Worm (Caenorhabditis elegans) whole organism, dauer: Measurements from ENCODE around the gene R05D8.7.

Experiments
- unc-62 ChIP-seq: sonication (generic microtip); optimal IDR thresholded peaks from 2 replicates; lab custom pipeline; 2017; ENCODE audit warnings: missing biosample characterization, missing genetic modification reagents, missing genetic modification characterization

R05D8.7 gene

DNA sequence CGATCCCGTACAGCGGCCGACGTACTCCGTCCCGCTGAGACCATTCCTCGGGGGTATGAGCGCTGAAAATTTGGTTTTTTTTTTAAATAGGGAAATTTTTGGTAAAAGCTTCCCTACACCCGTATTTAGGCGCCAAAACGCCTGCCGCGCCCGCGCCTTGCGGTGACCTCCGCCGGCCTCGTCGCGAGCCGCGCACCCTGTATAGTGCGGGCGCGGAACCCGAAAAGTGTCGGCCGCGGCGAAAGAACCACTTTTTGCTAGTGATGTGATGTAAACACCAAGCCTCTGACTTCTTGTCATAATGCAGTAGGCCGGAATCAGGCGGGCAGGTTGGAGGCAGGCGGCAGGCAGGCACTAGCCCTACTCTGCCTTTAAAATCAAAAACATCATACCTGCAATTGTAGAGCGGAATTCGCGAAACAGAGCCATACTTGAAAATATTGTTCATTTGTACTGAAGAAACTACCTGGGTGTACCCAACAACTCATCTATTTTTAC, 44.3 kb downstream of the R05D8.7 start, which contains the start of gene srt-29:
srt-29 (minus strand) TSS at position 448 of the 498 bp plus-strand sequence.
- no peak for TF ChIP-seq unc-62

DNA sequence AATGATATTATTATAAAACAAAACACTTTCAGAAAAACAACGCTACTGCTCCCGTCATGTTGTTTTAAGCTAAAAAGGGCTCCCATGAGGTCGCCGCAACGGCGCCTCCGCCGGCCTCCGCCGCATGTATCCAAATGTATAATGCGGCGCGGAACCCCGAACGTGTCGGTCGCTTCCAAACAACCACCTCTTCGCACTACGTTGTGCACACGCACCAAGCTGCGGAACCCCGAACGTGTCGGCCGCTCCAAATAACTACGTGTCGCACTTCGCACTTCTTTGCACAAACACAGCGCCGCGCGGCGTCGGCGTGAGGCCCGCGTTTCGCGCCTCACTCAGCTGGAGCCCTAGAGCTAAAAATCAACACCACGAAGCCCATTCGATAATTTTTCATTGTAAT, 46.1 kb downstream of the R05D8.7 start:
- no peak for TF ChIP-seq unc-62

DNA sequence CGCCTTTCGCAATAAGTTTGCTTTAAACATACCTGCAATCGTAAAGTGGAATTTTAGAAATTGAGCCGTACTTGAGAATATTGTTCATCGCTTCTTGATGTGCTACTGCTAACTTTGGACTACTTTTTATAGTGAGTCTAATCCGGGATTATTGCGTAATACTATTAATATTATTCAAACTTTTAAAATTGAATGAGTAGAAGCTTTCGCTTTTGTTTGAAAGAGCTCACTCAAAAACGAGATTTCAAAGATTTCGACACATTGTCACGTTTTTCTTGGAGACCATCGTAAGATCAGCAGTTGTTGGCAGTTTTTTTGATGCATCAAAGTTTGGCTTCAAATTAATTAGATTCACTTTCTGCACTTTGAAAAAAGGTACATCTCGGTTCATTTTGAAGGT, 49.5 kb downstream of the R05D8.7 start, which contains the start of gene srt-28:
srt-28 (minus strand) TSS at position 101 of the 400 bp plus-strand sequence.
- TF ChIP-seq unc-62 = no peak
